Fruit fly (Drosophila melanogaster) whole organism, pupa: Measurements from ENCODE around the gene CG32106.

ENCODE experiments used
- CG10348 ChIP-seq: fragments of 200-800 bp; sonication (Bioruptor generic); IDR thresholded peaks from 2 replicates; pipeline ENCODE4 v1.3.6; 2022; ENCODE audit warnings: missing biosample characterization, missing genetic modification characterization
- CG12605 ChIP-seq: fragments of 200-800 bp; sonication (Bioruptor generic); IDR thresholded peaks from 2 replicates; pipeline ENCODE4 v1.3.6; 2022; ENCODE audit warnings: missing biosample characterization, missing genetic modification characterization
- CG13204 ChIP-seq: fragments of 200-800 bp; sonication (Bioruptor generic); optimal IDR thresholded peaks from 2 replicates; lab custom pipeline; 2018; ENCODE audit warnings: missing biosample characterization, mild to moderate bottlenecking, missing genetic modification characterization, moderate library complexity
- CG14655 ChIP-seq: fragments of 200-800 bp; sonication (Bioruptor generic); optimal IDR thresholded peaks from 3 replicates; lab custom pipeline; 2017; ENCODE audit warnings: mild to moderate bottlenecking, missing biosample characterization, missing genetic modification reagents, missing genetic modification characterization
- CG15710 ChIP-seq: fragments of 200-800 bp; sonication (Bioruptor generic); optimal IDR thresholded peaks from 2 replicates; lab custom pipeline; 2018; ENCODE audit warnings: missing biosample characterization, mild to moderate bottlenecking, missing genetic modification characterization, moderate library complexity
- CG17806 ChIP-seq: fragments of 200-800 bp; sonication (Bioruptor generic); optimal IDR thresholded peaks from 2 replicates; lab custom pipeline; 2018; ENCODE audit warnings: missing biosample characterization, mild to moderate bottlenecking, missing genetic modification characterization, moderate library complexity
- CG32121 ChIP-seq: fragments of 200-800 bp; sonication (Bioruptor generic); IDR thresholded peaks from 2 replicates; pipeline ENCODE4 v1.3.6; 2022; ENCODE audit warnings: missing biosample characterization, missing genetic modification characterization
- CG4496 ChIP-seq: fragments of 200-800 bp; sonication (Bioruptor generic); IDR thresholded peaks from 3 replicates; pipeline ENCODE4 v1.3.6; 2022; ENCODE audit warnings: missing biosample characterization, missing genetic modification characterization
- CG8159 ChIP-seq: fragments of 200-800 bp; sonication (Bioruptor generic); optimal IDR thresholded peaks from 3 replicates; lab custom pipeline; 2018; ENCODE audit warnings: missing biosample characterization, mild to moderate bottlenecking, missing genetic modification characterization, moderate library complexity
- CG8301 ChIP-seq: fragments of 200-800 bp; sonication (Bioruptor generic); optimal IDR thresholded peaks from 2 replicates; lab custom pipeline; 2018; ENCODE audit warnings: missing biosample characterization, mild to moderate bottlenecking, missing genetic modification characterization
- CG9948 ChIP-seq: fragments of 200-800 bp; sonication (Bioruptor generic); optimal IDR thresholded peaks from 2 replicates; lab custom pipeline; 2018; ENCODE audit warnings: missing biosample characterization, mild to moderate bottlenecking, missing genetic modification characterization, moderate library complexity
- D1 ChIP-seq: fragments of 200-800 bp; sonication (Bioruptor generic); optimal IDR thresholded peaks from 2 replicates; lab custom pipeline; 2018; ENCODE audit warnings: missing biosample characterization, mild to moderate bottlenecking, missing genetic modification characterization, moderate library complexity
- EcR ChIP-seq: fragments of 200-800 bp; sonication (Bioruptor generic); optimal IDR thresholded peaks from 3 replicates; lab custom pipeline; 2019; ENCODE audit warnings: missing biosample characterization, missing genetic modification characterization, mild to moderate bottlenecking, moderate library complexity, missing genetic modification reagents
- Ets98B ChIP-seq: fragments of 200-800 bp; sonication (Bioruptor generic); IDR thresholded peaks from 2 replicates; pipeline ENCODE4 v1.3.6; 2022; ENCODE audit warnings: missing biosample characterization, missing genetic modification characterization
- Pif1A ChIP-seq: fragments of 200-800 bp; sonication (Bioruptor generic); optimal IDR thresholded peaks from 3 replicates; lab custom pipeline; 2016; ENCODE audit warnings: missing biosample characterization, missing genetic modification characterization
- Pif1B ChIP-seq: fragments of 200-800 bp; sonication (Bioruptor generic); optimal IDR thresholded peaks from 3 replicates; lab custom pipeline; 2016; ENCODE audit warnings: missing biosample characterization, missing genetic modification characterization
- Snoo ChIP-seq: fragments of 200-800 bp; sonication (Bioruptor generic); optimal IDR thresholded peaks from 3 replicates; lab custom pipeline; 2017; ENCODE audit warnings: missing biosample characterization, mild to moderate bottlenecking, missing genetic modification characterization, inconsistent platforms
- fd96Ca ChIP-seq: fragments of 200-800 bp; sonication (Bioruptor generic); IDR thresholded peaks from 3 replicates; pipeline ENCODE4 v1.3.6; 2022; ENCODE audit warnings: missing biosample characterization, missing genetic modification characterization
- gl ChIP-seq: fragments of 200-800 bp; sonication (Bioruptor generic); optimal IDR thresholded peaks from 2 replicates; lab custom pipeline; 2018; ENCODE audit warnings: missing biosample characterization, mild to moderate bottlenecking, missing genetic modification characterization
- rn ChIP-seq: fragments of 200-800 bp; sonication (Bioruptor generic); IDR thresholded peaks from 2 replicates; pipeline ENCODE4 v1.3.6; 2022; ENCODE audit warnings: missing biosample characterization, missing genetic modification characterization

Gene CG32106

DNA sequence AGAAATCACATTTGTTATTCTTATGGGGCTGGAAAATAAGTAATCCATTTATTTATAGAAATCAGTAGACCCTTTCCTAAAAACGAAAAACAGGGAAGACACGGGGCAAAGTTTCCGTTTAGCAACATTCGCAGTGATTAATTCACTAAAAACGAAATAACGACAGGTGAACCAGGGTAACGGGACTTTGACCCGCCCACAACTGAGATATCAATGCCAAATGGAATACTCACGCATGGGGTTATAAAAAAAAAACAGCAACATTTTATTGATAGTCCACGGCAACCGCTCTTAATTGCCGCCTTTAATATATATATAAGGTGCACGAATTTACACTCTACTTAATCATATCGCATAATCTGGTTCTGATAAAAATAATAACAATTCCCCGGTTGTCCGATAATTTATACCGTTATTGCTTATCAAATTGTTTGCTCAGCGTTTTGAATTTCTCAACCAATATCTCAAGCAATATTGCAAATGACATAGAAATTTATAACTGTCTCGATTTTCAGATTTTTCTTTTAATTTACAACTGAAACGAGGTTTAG is 13.2 kb upstream of the CG32106 start:
- no peak for TF ChIP-seq CG15710
- no peak for TF ChIP-seq fd96Ca
- no peak for TF ChIP-seq rn
- TF ChIP-seq CG9948 (tag; lab: Kevin White, UChicago) = no peak

DNA sequence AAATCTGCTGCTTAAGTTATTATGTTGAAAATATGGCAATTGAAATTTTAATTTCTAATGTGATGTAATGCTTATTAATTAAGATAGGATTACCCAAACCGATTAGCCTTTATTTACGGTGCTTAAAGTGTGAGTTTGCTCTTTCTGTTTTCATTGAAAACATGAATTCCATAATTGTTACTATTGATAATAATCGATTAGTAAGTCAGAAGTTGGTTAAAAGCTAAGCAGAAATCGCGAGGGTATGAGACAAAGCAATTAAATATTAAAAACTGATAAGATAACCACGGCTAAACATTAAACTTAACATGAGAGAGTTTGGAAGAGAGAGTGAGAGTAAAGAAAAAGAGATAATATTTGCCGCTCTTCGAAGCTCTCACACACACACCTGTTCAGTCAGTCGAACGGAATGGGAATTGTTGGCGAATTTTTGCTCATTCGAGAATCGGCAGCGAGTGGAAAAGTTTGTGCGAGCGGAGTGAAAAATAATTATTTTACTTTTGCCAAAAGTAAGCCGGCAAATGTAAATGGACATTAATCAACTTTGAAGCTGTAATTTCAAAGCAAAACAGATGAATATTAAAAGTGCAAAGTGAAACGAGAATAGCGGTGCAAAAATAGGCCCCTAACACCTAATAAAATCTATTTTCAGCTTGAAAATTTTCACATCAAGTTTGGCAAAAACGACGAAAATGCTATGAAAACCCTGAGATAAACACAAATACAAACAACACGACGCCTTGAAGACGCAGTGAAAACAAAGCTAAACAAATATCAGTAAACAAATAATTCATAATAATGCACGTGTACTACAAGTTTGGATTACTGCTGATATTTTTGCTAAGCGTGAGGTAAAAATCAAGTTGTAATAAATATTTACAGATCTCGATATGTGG is 12.5 kb upstream of the CG32106 start:
- TF ChIP-seq Pif1B (GFP tag; lab: Kevin White, UChicago) (peak; percentile 13), CG17806 (tag; lab: Kevin White, UChicago) (no peak), CG14655 (no peak), CG12605 (GFP tag; lab: Robert Waterston, UW) (peak; percentile 34; the same call in 1 of the 2 replicates), D1 (tag; lab: Kevin White, UChicago) (peak; percentile 43)

DNA sequence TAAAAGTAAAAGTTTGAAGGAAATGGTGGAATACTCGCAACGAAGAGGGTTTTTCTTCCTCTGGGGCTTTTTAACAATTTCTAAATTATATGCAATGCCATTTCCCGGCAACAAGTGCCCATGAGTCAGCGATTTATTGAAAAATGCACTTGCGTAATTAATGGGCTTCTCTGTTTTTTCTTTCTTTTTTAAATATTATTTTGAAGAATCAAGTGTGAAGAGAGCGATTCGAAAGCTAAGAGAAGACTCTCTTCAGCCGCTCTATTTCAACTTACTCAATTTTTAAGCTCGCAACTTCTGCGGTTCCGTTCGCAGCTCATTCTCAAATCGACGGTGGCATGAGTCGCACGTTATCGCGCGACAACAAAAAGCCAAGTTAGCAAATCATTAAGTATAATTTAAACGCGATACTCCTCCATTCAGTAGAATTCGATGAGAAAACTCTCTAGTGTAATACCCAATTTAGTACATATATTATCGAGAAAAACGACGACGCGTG is 11.4 kb upstream of the CG32106 start, which contains the start of gene CG42709:
TSS of gene CG42709 (plus strand) at position 318 of the 499 bp plus-strand sequence.
- peak; percentile 57 for TF ChIP-seq Pif1B (GFP tag; lab: Kevin White, UChicago)
- peak; percentile 77 for TF ChIP-seq EcR
- peak; percentile 45 for TF ChIP-seq Pif1A
- TF ChIP-seq gl = peak; percentile 17
- TF ChIP-seq CG8159 (tag; lab: Kevin White, UChicago) = no peak
- TF ChIP-seq CG9948 (tag; lab: Kevin White, UChicago) = no peak
- TF ChIP-seq CG12605 (GFP tag; lab: Robert Waterston, UW) = peak; percentile 30; the same call in 1 of the 2 replicates

DNA sequence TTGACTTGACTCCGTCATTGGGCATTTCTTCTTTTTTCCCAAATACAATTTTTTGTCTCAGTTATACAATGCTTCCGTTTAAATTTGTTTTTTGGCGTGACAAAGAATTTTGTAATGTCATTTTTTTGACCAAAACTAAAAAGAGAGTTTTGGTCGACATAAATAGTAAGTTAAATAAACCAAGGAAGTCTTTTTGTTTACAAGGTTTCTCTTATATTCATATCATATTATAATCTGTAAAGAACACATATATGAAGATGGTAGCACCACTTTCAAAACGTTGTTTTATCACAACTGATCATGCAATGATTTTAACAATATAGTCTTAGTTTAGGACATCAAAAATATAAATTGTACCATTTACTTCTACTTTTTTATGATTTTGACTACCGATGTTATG is 2.5 kb upstream of the CG32106 start, which contains the start of the genes CG10969 and CG17666:
TSS of gene CG10969 (minus strand) at position 101 of the 400 bp plus-strand sequence.
TSS of gene CG17666 (plus strand) at position 329 of the 400 bp plus-strand sequence.
- TF ChIP-seq CG8301 (tag; lab: Kevin White, UChicago) (no peak), gl (no peak), Pif1B (GFP tag; lab: Kevin White, UChicago) (no peak), CG13204 (GFP tag; lab: Kevin White, UChicago) (no peak), D1 (tag; lab: Kevin White, UChicago) (no peak), CG15710 (no peak), Ets98B (GFP tag; lab: Robert Waterston, UW) (no peak), rn (no peak), CG17806 (tag; lab: Kevin White, UChicago) (no peak), fd96Ca (no peak), CG9948 (tag; lab: Kevin White, UChicago) (no peak), Pif1A (no peak), CG32121 (GFP tag; lab: Robert Waterston, UW) (no peak), CG8159 (tag; lab: Kevin White, UChicago) (no peak), Snoo (no peak)
- TF ChIP-seq, all 21 proteins: peak for 0

DNA sequence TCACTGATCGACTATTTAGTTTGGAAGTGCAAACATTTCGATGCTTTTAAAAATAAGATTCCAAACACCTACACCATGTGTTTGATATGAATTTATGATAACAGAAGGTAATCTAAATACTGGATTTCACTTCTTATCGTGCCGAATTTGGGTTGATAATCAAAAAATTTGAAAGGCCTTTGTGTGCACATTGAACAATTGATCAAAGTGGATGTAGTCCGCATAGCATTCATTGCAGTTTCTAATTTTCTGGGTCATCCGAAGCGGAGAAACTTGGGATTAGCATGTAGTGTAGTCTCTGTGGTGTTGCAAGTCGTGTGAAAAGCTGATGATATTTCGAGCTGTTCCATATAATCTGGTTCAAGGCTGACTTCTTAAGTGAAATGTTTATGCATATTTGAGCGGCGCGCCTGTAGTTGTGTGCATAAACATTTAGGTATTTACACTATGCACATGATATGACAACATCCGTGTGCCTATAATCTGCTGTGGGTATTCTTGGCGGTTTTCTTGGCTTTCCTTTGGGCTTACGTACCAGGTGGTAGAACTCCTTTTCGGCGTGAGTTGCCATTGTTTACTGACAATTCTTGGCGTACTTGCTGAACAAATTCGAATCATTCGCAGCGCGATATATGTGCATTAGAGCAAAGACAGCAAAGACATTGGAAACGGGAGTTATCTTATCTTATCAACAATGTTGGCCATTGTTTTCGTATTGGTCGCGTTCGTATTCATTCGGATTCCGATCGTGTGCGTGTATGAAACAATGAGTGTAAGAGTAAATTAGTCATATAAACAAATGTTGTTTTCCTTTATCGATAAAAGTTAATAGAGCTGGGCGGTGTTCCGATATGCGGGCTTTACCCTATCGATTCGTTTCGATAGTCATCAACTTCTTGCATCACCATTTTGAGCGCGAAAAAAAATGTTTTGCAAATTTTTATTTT is 5.5 kb downstream of the CG32106 start, which contains the start of gene Hip1:
TSS of gene Hip1 (minus strand) at position 834 of the 947 bp plus-strand sequence.
- no peak for TF ChIP-seq Snoo
- no peak for TF ChIP-seq CG32121 (GFP tag; lab: Robert Waterston, UW)
- TF ChIP-seq CG17806 (tag; lab: Kevin White, UChicago) = no peak
- no peak for TF ChIP-seq CG9948 (tag; lab: Kevin White, UChicago)
- TF ChIP-seq rn = no peak
- no peak for TF ChIP-seq CG10348 (GFP tag; lab: Robert Waterston, UW)
- TF ChIP-seq CG14655 = no peak
- no peak for TF ChIP-seq fd96Ca
- TF ChIP-seq Pif1B (GFP tag; lab: Kevin White, UChicago) = no peak
- no peak for TF ChIP-seq CG15710
- TF ChIP-seq CG4496 (GFP tag; lab: Robert Waterston, UW) = no peak
- no peak for TF ChIP-seq EcR
- no peak for TF ChIP-seq Ets98B (GFP tag; lab: Robert Waterston, UW)

DNA sequence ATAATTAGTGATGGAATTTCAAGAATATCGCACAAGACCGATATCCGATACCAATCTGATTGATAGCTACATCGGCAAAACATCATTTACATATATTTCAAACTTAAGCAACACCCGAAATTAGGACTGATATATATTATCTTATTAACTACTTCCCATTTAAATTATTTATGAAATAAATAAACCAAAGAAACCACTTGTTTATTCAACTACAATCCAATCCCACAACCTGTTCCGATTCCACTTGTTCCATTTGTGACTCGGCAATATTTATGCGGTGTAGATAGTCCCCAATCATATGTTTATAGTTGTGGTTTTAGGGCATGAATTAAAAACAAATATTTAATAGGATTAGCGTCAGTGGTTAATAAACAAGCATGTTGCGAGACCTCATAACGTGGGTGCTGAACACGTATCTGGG is 23.7 kb downstream of the CG32106 start, which contains the start of the genes CG10973 and Vps13D:
TSS of gene CG10973 (minus strand) at position 6 of the 421 bp plus-strand sequence.
TSS of gene Vps13D (plus strand) at position 281 of the 421 bp plus-strand sequence.
- TF ChIP-seq CG32121 (GFP tag; lab: Robert Waterston, UW) (no peak), CG9948 (tag; lab: Kevin White, UChicago) (no peak), CG14655 (no peak), CG17806 (tag; lab: Kevin White, UChicago) (no peak), fd96Ca (peak; percentile 35; the same call in 1 of the 3 replicates), CG13204 (GFP tag; lab: Kevin White, UChicago) (no peak)
